Fruit fly (Drosophila melanogaster) whole organism, embryonic: ENCODE data around the gene BORCS5.

Source experiments
- BEAF-32 ChIP-seq: fragments of 200-800 bp; sonication (Bioruptor generic); optimal IDR thresholded peaks from 3 replicates; lab custom pipeline; 2017; ENCODE audit warnings: missing biosample characterization, missing genetic modification characterization, mild to moderate bottlenecking, moderate library complexity, missing genetic modification reagents
- CG11723 ChIP-seq: fragments of 200-800 bp; sonication (Bioruptor generic); optimal IDR thresholded peaks from 2 replicates; lab custom pipeline; 2017; ENCODE audit warnings: missing biosample characterization, mild to moderate bottlenecking, missing genetic modification characterization
- CG12219 ChIP-seq: fragments of 200-800 bp; sonication (Bioruptor generic); optimal IDR thresholded peaks from 3 replicates; lab custom pipeline; 2018; ENCODE audit warnings: missing biosample characterization, mild to moderate bottlenecking, missing genetic modification characterization
- CG14014 ChIP-seq: fragments of 200-800 bp; sonication (Bioruptor generic); IDR thresholded peaks from 2 replicates; pipeline ENCODE4 v1.3.6; 2022; ENCODE audit warnings: missing biosample characterization, missing genetic modification characterization
- CG15514 ChIP-seq: fragments of 200-800 bp; sonication (Bioruptor generic); optimal IDR thresholded peaks from 3 replicates; lab custom pipeline; 2017; ENCODE audit warnings: missing biosample characterization, missing genetic modification characterization, mild to moderate bottlenecking, moderate library complexity, missing genetic modification reagents
- CG16813 ChIP-seq: fragments of 200-800 bp; sonication (Bioruptor generic); IDR thresholded peaks from 3 replicates; pipeline ENCODE4 v1.3.6; 2022; ENCODE audit warnings: missing biosample characterization, missing genetic modification characterization; ENCODE audit not compliant: partially characterized antibody
- CG2116 ChIP-seq: fragments of 200-800 bp; sonication (Bioruptor generic); optimal IDR thresholded peaks from 3 replicates; lab custom pipeline; 2018; ENCODE audit warnings: missing biosample characterization, mild to moderate bottlenecking, missing genetic modification characterization
- CG31388 ChIP-seq: fragments of 200-800 bp; sonication (Bioruptor generic); optimal IDR thresholded peaks from 2 replicates; lab custom pipeline; 2016; ENCODE audit warnings: missing biosample characterization, missing genetic modification characterization
- CG32772 ChIP-seq: fragments of 200-800 bp; sonication (Bioruptor generic); IDR thresholded peaks from 2 replicates; pipeline ENCODE4 v1.3.6; 2022; ENCODE audit warnings: missing biosample characterization, missing genetic modification characterization
- CG34224 ChIP-seq: fragments of 200-800 bp; sonication (Bioruptor generic); IDR thresholded peaks from 3 replicates; pipeline ENCODE4 v1.3.6; 2022; ENCODE audit warnings: missing biosample characterization, missing genetic modification characterization; ENCODE audit not compliant: partially characterized antibody
- CG3847 ChIP-seq: fragments of 200-800 bp; sonication (Bioruptor generic); IDR thresholded peaks from 2 replicates; pipeline ENCODE4 v1.3.6; 2022; ENCODE audit warnings: missing biosample characterization, missing genetic modification characterization
- CG43689 ChIP-seq: fragments of 200-800 bp; sonication (Bioruptor generic); IDR thresholded peaks from 2 replicates; pipeline ENCODE4 v1.3.6; 2022; ENCODE audit warnings: missing biosample characterization, missing genetic modification characterization
- CG6272 ChIP-seq: fragments of 200-800 bp; sonication (Bioruptor generic); IDR thresholded peaks from 2 replicates; pipeline ENCODE4 v1.3.6; 2022; ENCODE audit warnings: missing biosample characterization, missing genetic modification characterization
- CG7987 ChIP-seq: fragments of 200-800 bp; sonication (Bioruptor generic); optimal IDR thresholded peaks from 2 replicates; lab custom pipeline; 2018; ENCODE audit warnings: missing biosample characterization, mild to moderate bottlenecking, missing genetic modification characterization, moderate library complexity
- CG8290 ChIP-seq, 3 experiments: fragments of 200-800 bp; sonication (Bioruptor generic); optimal IDR thresholded peaks; 2 replicates each; lab custom pipeline; 2016 to 2019; ENCODE audit warnings: missing biosample characterization in 3 of 3, missing genetic modification characterization in 3 of 3, mild to moderate bottlenecking in 2 of 3, moderate library complexity in 1 of 3
- CG8388 ChIP-seq: fragments of 200-800 bp; sonication (Bioruptor generic); optimal IDR thresholded peaks from 2 replicates; lab custom pipeline; 2019; ENCODE audit warnings: missing biosample characterization, mild to moderate bottlenecking, missing genetic modification characterization, moderate library complexity
- CG9932 ChIP-seq: fragments of 200-800 bp; sonication (Bioruptor generic); IDR thresholded peaks from 2 replicates; pipeline ENCODE4 v1.3.6; 2022; ENCODE audit warnings: missing biosample characterization, missing genetic modification characterization
- D ChIP-seq, 2 experiments: fragments of 200-800 bp in 1 of 2; fragments of >200 bp in 1 of 2; sonication (Bioruptor generic) in 1 of 2; optimal IDR thresholded peaks; 2 replicates in 1 of 2; 3 replicates in 1 of 2; lab custom pipeline; 2017; ENCODE audit warnings: mild to moderate bottlenecking in 1 of 2, missing biosample characterization in 1 of 2, missing genetic modification characterization in 1 of 2, missing genetic modification reagents in 1 of 2
- Doc3 ChIP-seq: fragments of 200-800 bp; sonication (Bioruptor generic); IDR thresholded peaks from 3 replicates; pipeline ENCODE4 v1.3.6; 2022; ENCODE audit warnings: missing biosample characterization, missing genetic modification characterization; ENCODE audit not compliant: partially characterized antibody
- Fer3 ChIP-seq: fragments of 200-800 bp; sonication (Bioruptor generic); optimal IDR thresholded peaks from 2 replicates; lab custom pipeline; 2018; ENCODE audit warnings: missing biosample characterization, mild to moderate bottlenecking, missing genetic modification characterization, moderate library complexity
- Mad ChIP-seq: fragments of 200-800 bp; sonication (Bioruptor generic); optimal IDR thresholded peaks from 2 replicates; lab custom pipeline; 2016; ENCODE audit warnings: missing biosample characterization, missing genetic modification characterization
- Med ChIP-seq: fragments of 200-800 bp; sonication (Bioruptor generic); peaks from one replicate; lab custom pipeline; 2016; ENCODE audit warnings: missing biosample characterization, missing genetic modification characterization, mild to moderate bottlenecking, inconsistent platforms, moderate library complexity
- Opbp ChIP-seq: fragments of 200-800 bp; sonication (Bioruptor generic); IDR thresholded peaks from 3 replicates; pipeline ENCODE4 v1.3.6; 2022; ENCODE audit warnings: missing biosample characterization, missing genetic modification characterization; ENCODE audit not compliant: partially characterized antibody
- Rfx ChIP-seq: fragments of 200-800 bp; sonication (Bioruptor generic); IDR thresholded peaks from 2 replicates; pipeline ENCODE4 v1.3.6; 2022; ENCODE audit warnings: missing biosample characterization, missing genetic modification characterization
- Sry-δ ChIP-seq: fragments of 200-800 bp; sonication (Bioruptor generic); optimal IDR thresholded peaks from 2 replicates; lab custom pipeline; 2016; ENCODE audit warnings: missing biosample characterization, missing genetic modification characterization
- ara ChIP-seq: fragments of 200-800 bp; sonication (Bioruptor generic); IDR thresholded peaks from 2 replicates; pipeline ENCODE4 v1.3.6; 2022; ENCODE audit warnings: missing biosample characterization, missing genetic modification characterization
- ato ChIP-seq: fragments of 200-800 bp; sonication (Bioruptor generic); IDR thresholded peaks from 2 replicates; pipeline ENCODE4 v1.3.6; 2022; ENCODE audit warnings: missing biosample characterization, missing genetic modification characterization; ENCODE audit not compliant: partially characterized antibody
- az2 ChIP-seq: fragments of 200-800 bp; sonication (Bioruptor generic); optimal IDR thresholded peaks from 3 replicates; lab custom pipeline; 2016; ENCODE audit warnings: missing biosample characterization, missing genetic modification characterization
- chinmo ChIP-seq: fragments of 200-800 bp; sonication (Bioruptor generic); IDR thresholded peaks from 4 replicates; pipeline ENCODE4 v1.3.6; 2022; ENCODE audit warnings: missing biosample characterization, missing genetic modification characterization; ENCODE audit not compliant: partially characterized antibody
- crp ChIP-seq, 2 experiments: fragments of 200-800 bp; sonication (Bioruptor generic); optimal IDR thresholded peaks; 2 replicates in 1 of 2; 3 replicates in 1 of 2; lab custom pipeline; 2017; ENCODE audit warnings: missing biosample characterization in 2 of 2, missing genetic modification characterization in 2 of 2, mild to moderate bottlenecking in 1 of 2, moderate library complexity in 1 of 2
- dpn ChIP-seq, 2 experiments: fragments of 200-800 bp; sonication (Bioruptor generic); optimal IDR thresholded peaks; 3 replicates each; lab custom pipeline; 2016; ENCODE audit warnings: missing biosample characterization in 2 of 2, missing genetic modification characterization in 2 of 2
- emc ChIP-seq: fragments of 200-800 bp; sonication (Bioruptor generic); optimal IDR thresholded peaks from 2 replicates; lab custom pipeline; 2016; ENCODE audit warnings: missing biosample characterization, missing genetic modification characterization
- gfzf ChIP-seq: fragments of 200-800 bp; sonication (Bioruptor generic); optimal IDR thresholded peaks from 2 replicates; lab custom pipeline; 2016; ENCODE audit warnings: missing biosample characterization, mild to moderate bottlenecking, missing genetic modification characterization, moderate library complexity
- grau ChIP-seq: fragments of 200-800 bp; optimal IDR thresholded peaks from 3 replicates; lab custom pipeline; 2019; ENCODE audit warnings: missing biosample characterization, mild to moderate bottlenecking, missing genetic modification characterization, moderate library complexity
- grn ChIP-seq: fragments of 200-800 bp; sonication (Bioruptor generic); optimal IDR thresholded peaks from 3 replicates; lab custom pipeline; 2017; ENCODE audit warnings: missing biosample characterization, missing genetic modification characterization
- gro ChIP-seq: fragments of 200-800 bp; sonication (Bioruptor generic); optimal IDR thresholded peaks from 2 replicates; lab custom pipeline; 2016; ENCODE audit warnings: missing biosample characterization, missing genetic modification characterization
- hb ChIP-seq: fragments of 200-800 bp; sonication (Bioruptor generic); IDR thresholded peaks from 3 replicates; pipeline ENCODE4 v1.3.6; 2022; ENCODE audit warnings: missing biosample characterization, missing genetic modification characterization; ENCODE audit not compliant: partially characterized antibody
- hbn ChIP-seq: fragments of 200-800 bp; sonication (Bioruptor generic); IDR thresholded peaks from 2 replicates; pipeline ENCODE4 v1.3.6; 2022; ENCODE audit warnings: missing biosample characterization, missing genetic modification characterization; ENCODE audit not compliant: partially characterized antibody
- lilli ChIP-seq: fragments of 200-800 bp; sonication (Bioruptor generic); optimal IDR thresholded peaks from 3 replicates; lab custom pipeline; 2016; ENCODE audit warnings: missing biosample characterization, missing genetic modification characterization
- nerfin-2 ChIP-seq: fragments of 200-800 bp; sonication (Bioruptor generic); IDR thresholded peaks from 2 replicates; pipeline ENCODE4 v1.3.6; 2022; ENCODE audit warnings: missing biosample characterization, missing genetic modification characterization; ENCODE audit not compliant: partially characterized antibody
- row ChIP-seq: fragments of 200-800 bp; sonication (Bioruptor generic); IDR thresholded peaks from 3 replicates; pipeline ENCODE4 v1.3.6; 2022; ENCODE audit warnings: missing biosample characterization, missing genetic modification characterization
- sens ChIP-seq: fragments of 200-800 bp; sonication (Bioruptor generic); peaks from one replicate; lab custom pipeline; 2016; ENCODE audit warnings: missing biosample characterization, missing genetic modification characterization
- sisA ChIP-seq: fragments of 200-800 bp; sonication (Bioruptor generic); IDR thresholded peaks from 2 replicates; pipeline ENCODE4 v1.3.6; 2022; ENCODE audit warnings: missing biosample characterization, missing genetic modification characterization
- sqz ChIP-seq: fragments of 200-800 bp; sonication (Bioruptor generic); optimal IDR thresholded peaks from 3 replicates; lab custom pipeline; 2018; ENCODE audit warnings: missing biosample characterization, mild to moderate bottlenecking, missing genetic modification characterization
- stwl ChIP-seq: fragments of 200-800 bp; sonication (Bioruptor generic); optimal IDR thresholded peaks from 3 replicates; lab custom pipeline; 2018; ENCODE audit warnings: missing biosample characterization, mild to moderate bottlenecking, missing genetic modification characterization, moderate library complexity
- sug ChIP-seq: fragments of 200-800 bp; optimal IDR thresholded peaks from 2 replicates; lab custom pipeline; 2019; ENCODE audit warnings: missing biosample characterization, mild to moderate bottlenecking, missing genetic modification characterization, moderate library complexity
- unc-4 ChIP-seq: fragments of 200-800 bp; sonication (Bioruptor generic); IDR thresholded peaks from 2 replicates; pipeline ENCODE4 v1.3.6; 2022; ENCODE audit warnings: missing biosample characterization, missing genetic modification characterization; ENCODE audit not compliant: partially characterized antibody
- vvl ChIP-seq: fragments of 200-800 bp; sonication (Bioruptor generic); IDR thresholded peaks from 2 replicates; pipeline ENCODE4 v1.3.6; 2022; ENCODE audit warnings: missing biosample characterization, missing genetic modification characterization

The BORCS5 gene

dm6 chrX:11888142-11888541 is 15.6 kb upstream of the BORCS5 start, which contains the start of gene CG1840 (continued):
- TF ChIP-seq CG12219 (GFP tag; lab: Kevin White, UChicago) (no peak), Med (GFP tag; lab: Kevin White, UChicago) (peak; percentile 74), CG43689 (GFP tag; lab: Robert Waterston, UW) (no peak), ato (peak; percentile 70; the same call in 1 of the 2 replicates), Mad (no peak), nerfin-2 (GFP tag; lab: Robert Waterston, UW) (peak; percentile 33; the same call in 1 of the 2 replicates), vvl (GFP tag; lab: Robert Waterston, UW) (no peak), Sry-δ (GFP tag; lab: Kevin White, UChicago) (peak; percentile 87), lilli (GFP tag; lab: Kevin White, UChicago) (peak; percentile 8), emc (GFP tag; lab: Kevin White, UChicago) (no peak), CG8290 (GFP tag; optimal IDR thresholded peaks at IDR 0.05; lab: Kevin White, UChicago) (no peak), CG8290 (tag; optimal IDR thresholded peaks at IDR 0.05; lab: Kevin White, UChicago) (peak in 1 of 2 experiments; percentile 23), Fer3 (tag; lab: Kevin White, UChicago) (peak; percentile 13), grn (GFP tag; lab: Kevin White, UChicago) (no peak), Opbp (GFP tag; lab: Robert Waterston, UW) (peak; percentile 72), sisA (no peak), CG31388 (GFP tag; lab: Kevin White, UChicago) (no peak), gfzf (GFP tag; lab: Kevin White, UChicago) (peak; percentile 6), CG2116 (peak; percentile 1), CG16813 (GFP tag; lab: Robert Waterston, UW) (peak; percentile 65), CG11723 (GFP tag; lab: Kevin White, UChicago) (no peak), sens (peak; percentile 78), chinmo (GFP tag; lab: Robert Waterston, UW) (0 out of 4 replicates have a peak, but pooled peaks have one; percentile 29), Doc3 (GFP tag; lab: Robert Waterston, UW) (peak; percentile 77), row (peak; percentile 80), BEAF-32 (GFP tag; lab: Kevin White, UChicago) (peak; percentile 76), grau (tag; lab: Kevin White, UChicago) (peak; percentile 25), CG14014 (GFP tag; lab: Robert Waterston, UW) (0 out of 2 replicates have a peak, but pooled peaks have one; percentile 13), D (optimal IDR thresholded peaks at IDR 0.05; lab: Kevin White, UChicago) (no peak), D (GFP tag; optimal IDR thresholded peaks at IDR 0.05; lab: Kevin White, UChicago) (no peak), CG32772 (GFP tag; lab: Robert Waterston, UW) (peak; percentile 59; the same call in 1 of the 2 replicates), CG6272 (no peak), hbn (GFP tag; lab: Robert Waterston, UW) (peak; percentile 77), unc-4 (GFP tag; lab: Robert Waterston, UW) (peak; percentile 80), dpn (GFP tag; optimal IDR thresholded peaks at IDR 0.05; lab: Kevin White, UChicago) (peak in 1 of 2 experiments; percentile 9), sug (tag; lab: Kevin White, UChicago) (peak; percentile 8), hb (GFP tag; lab: Robert Waterston, UW) (0 out of 3 replicates have a peak, but pooled peaks have one; percentile 60), stwl (tag; lab: Kevin White, UChicago) (peak; percentile 59), CG15514 (GFP tag; lab: Kevin White, UChicago) (peak; percentile 53), ara (GFP tag; lab: Robert Waterston, UW) (no peak), CG9932 (GFP tag; lab: Robert Waterston, UW) (peak; percentile 57), CG7987 (GFP tag; lab: Kevin White, UChicago) (no peak), gro (peak; percentile 40), sqz (peak; percentile 90), CG3847 (GFP tag; lab: Robert Waterston, UW) (peak; percentile 31; the same call in 1 of the 2 replicates), Rfx (peak; percentile 50; the same call in 1 of the 2 replicates), az2 (GFP tag; lab: Kevin White, UChicago) (no peak), CG34224 (GFP tag; lab: Robert Waterston, UW) (peak; percentile 78), crp (GFP tag; optimal IDR thresholded peaks at IDR 0.05; lab: Kevin White, UChicago) (peak in 1 of 2 experiments; percentile 79), CG8388 (no peak)
